Worm (Caenorhabditis elegans): ENCODE measurements around the gene taf-13.

The taf-13 gene

DNA sequence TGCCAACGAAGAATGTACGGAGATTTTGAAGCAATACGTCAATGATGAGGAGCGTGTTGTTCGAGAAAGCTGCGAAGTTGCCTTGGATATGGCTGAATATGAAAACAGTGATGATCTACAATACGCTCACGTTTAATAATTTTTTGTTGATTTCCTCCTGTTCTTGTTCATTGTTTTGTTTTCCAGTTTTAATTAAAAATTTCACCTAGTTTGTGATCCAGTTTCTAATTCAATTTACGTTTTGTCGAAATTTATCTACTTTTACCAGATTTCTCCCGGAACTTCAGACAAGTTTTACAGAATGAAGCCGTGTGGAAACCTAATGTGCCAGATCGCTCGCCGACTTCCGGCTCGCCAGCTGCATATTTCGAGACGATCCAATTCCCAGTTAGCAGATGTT, 24.6 kb downstream of the taf-13 start, which contains the start of gene dap-3:
Gene dap-3, plus strand, starts transcription at position 301 of the 400 bp plus-strand sequence.
- TF ChIP-seq mbf-1 (tag; optimal IDR thresholded peaks at IDR 0.05) (no peak), snpc-4 (tag; optimal IDR thresholded peaks at IDR 0.05) (no peak)

DNA sequence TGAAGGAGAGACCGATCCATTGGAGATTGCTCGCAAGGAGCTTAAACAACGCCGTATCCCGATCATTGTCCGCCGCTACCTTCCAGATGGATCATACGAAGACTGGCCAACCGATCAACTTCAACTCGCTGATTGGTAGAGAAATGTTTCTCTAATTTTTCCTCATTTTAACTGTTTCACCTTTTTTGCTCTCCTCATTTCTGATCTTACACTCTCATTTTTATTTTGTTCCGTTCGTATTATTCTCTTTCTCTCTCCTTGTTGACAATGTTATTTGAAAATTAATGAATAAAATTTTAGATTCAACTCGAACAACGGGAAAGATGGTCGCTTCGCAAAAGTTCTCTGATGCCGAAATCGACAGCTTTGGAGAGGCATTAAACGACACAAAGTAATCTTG, 25.8 kb downstream of the taf-13 start, which contains the start of gene dohh-1:
Gene dohh-1, plus strand, starts transcription at position 301 of the 400 bp plus-strand sequence.
- TF ChIP-seq ztf-11 (tag; optimal IDR thresholded peaks at IDR 0.05) (no peak), ceh-82 (tag; optimal IDR thresholded peaks at IDR 0.05) (no peak), nhr-237 (tag; optimal IDR thresholded peaks at IDR 0.05) (no peak), lin-11 (tag; optimal IDR thresholded peaks at IDR 0.05) (no peak), elt-1 (tag; optimal IDR thresholded peaks at IDR 0.05) (no peak), nhr-11 (tag; optimal IDR thresholded peaks at IDR 0.05) (no peak), mbf-1 (tag; optimal IDR thresholded peaks at IDR 0.05) (no peak), R02D3.7 (tag; optimal IDR thresholded peaks at IDR 0.05) (no peak), zag-1 (tag; optimal IDR thresholded peaks at IDR 0.05) (no peak), peb-1 (tag; optimal IDR thresholded peaks at IDR 0.05) (no peak), lin-39 (tag; optimal IDR thresholded peaks at IDR 0.05) (no peak), nhr-6 (tag; optimal IDR thresholded peaks at IDR 0.05) (no peak), dmd-4 (tag; optimal IDR thresholded peaks at IDR 0.05) (no peak), crh-2 (tag; optimal IDR thresholded peaks at IDR 0.05) (no peak), nhr-129 (tag; optimal IDR thresholded peaks at IDR 0.05) (no peak), nhr-23 (tag; optimal IDR thresholded peaks at IDR 0.05) (no peak), ama-1 (optimal IDR thresholded peaks at IDR 0.05) (no peak), sem-4 (tag; optimal IDR thresholded peaks at IDR 0.05) (no peak), elt-3 (tag; optimal IDR thresholded peaks at IDR 0.05) (no peak)

DNA sequence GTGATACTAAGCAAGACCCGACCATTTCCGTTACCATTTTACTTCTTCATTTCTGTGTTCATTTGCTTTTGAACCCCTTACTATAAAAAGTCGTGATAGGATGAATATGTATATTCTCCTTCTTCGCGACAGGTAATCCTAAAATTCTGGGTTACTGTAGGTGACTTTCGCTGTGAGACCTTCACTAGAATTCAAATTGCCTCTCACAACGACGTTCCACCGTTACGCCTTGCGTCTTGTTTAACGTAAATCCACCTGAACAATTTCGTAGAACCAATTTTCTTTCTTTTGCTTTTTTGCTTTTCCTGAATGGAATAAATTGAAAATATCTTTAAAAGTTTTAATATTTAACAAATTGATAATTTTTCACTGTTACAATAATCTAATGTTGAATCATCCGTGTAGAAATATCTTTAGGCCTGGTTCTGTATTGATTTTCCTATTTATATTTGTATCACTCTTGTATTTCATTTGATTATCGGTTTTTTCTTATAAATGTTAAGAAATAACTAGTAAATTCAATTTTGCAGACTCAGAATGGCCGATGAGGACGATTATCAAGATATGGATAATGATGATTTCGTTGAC, 26.5 kb downstream of the taf-13 start, which contains the start of gene rpb-6:
Gene rpb-6, plus strand, starts transcription at position 538 of the 588 bp plus-strand sequence.
- TF ChIP-seq ztf-4 (tag; optimal IDR thresholded peaks at IDR 0.05) (no peak), sma-9 (GFP tag; optimal IDR thresholded peaks at IDR 0.05) (no peak), sma-9 (tag; optimal IDR thresholded peaks at IDR 0.05) (no peak), zag-1 (tag; optimal IDR thresholded peaks at IDR 0.05) (no peak), Y55F3AM.14 (GFP tag; optimal IDR thresholded peaks at IDR 0.05) (no peak), egl-27 (tag; optimal IDR thresholded peaks at IDR 0.05) (no peak), ceh-16 (tag; optimal IDR thresholded peaks at IDR 0.05) (no peak), lsy-2 (tag; optimal IDR thresholded peaks at IDR 0.05) (peak in 1 of 2 experiments; percentile 59), elt-3 (tag; optimal IDR thresholded peaks at IDR 0.05) (no peak), unc-55 (GFP tag; optimal IDR thresholded peaks at IDR 0.05) (peak; percentile 56), ztf-11 (tag; optimal IDR thresholded peaks at IDR 0.05) (no peak), gmeb-1 (tag; optimal IDR thresholded peaks at IDR 0.05) (peak; percentile 78)

DNA sequence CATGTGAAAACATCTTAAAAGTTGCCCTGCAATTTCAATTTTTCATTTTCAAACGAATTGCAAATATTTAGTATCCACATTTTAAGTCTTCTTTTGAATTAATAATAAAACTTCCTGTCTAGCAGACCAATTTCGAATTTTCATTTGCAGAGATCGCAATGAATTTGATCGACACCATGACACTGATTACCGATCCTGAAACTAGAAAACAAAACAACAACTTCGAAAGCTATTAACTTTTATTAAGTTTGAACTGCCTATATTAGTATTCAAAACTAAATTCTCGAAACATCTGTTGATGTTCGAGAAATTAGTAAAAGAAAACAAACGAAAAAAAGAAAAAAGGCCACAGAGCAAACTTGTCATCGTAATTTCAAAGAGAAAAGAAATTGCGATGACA, 31.2 kb downstream of the taf-13 start:
- TF ChIP-seq sma-3 (GFP tag; optimal IDR thresholded peaks at IDR 0.05) (no peak), lsy-2 (tag; optimal IDR thresholded peaks at IDR 0.05) (no peak), blmp-1 (tag; optimal IDR thresholded peaks at IDR 0.05; ENCODE audit: insufficient read depth) (no peak), zag-1 (tag; optimal IDR thresholded peaks at IDR 0.05) (no peak), elt-3 (tag; optimal IDR thresholded peaks at IDR 0.05) (no peak), ZK546.5 (tag; optimal IDR thresholded peaks at IDR 0.05) (no peak), nhr-23 (tag; optimal IDR thresholded peaks at IDR 0.05) (no peak), ceh-82 (tag; optimal IDR thresholded peaks at IDR 0.05) (no peak), unc-55 (GFP tag; optimal IDR thresholded peaks at IDR 0.05) (no peak), mab-5 (tag; optimal IDR thresholded peaks at IDR 0.05) (no peak), ama-1 (optimal IDR thresholded peaks at IDR 0.05) (no peak), dmd-4 (tag; optimal IDR thresholded peaks at IDR 0.05) (no peak), nhr-237 (tag; optimal IDR thresholded peaks at IDR 0.05) (no peak), fos-1 (tag; optimal IDR thresholded peaks at IDR 0.05) (no peak), nhr-11 (tag; optimal IDR thresholded peaks at IDR 0.05) (no peak)

DNA sequence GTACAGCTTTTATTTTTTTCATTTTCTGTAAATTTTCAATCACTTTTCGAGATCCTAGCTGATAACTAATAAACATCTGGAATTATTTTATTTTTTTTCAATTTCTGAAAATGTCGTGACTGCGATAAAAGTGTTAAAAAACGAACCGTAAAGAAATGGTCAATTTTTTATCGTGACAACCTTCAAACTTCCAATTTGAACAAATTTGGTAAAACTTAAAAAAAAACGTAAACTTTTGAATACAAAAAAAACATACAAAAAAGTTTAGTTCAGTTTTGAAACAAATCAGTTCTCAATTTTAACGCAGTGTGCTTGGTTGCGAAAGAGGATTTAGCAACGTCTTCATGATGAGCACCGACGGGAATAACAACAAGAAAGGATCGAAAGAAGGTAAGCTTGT, 33.4 kb downstream of the taf-13 start, which contains the start of gene C06A1.3:
Gene C06A1.3, plus strand, starts transcription at position 301 of the 400 bp plus-strand sequence.
- TF ChIP-seq mdl-1 (tag; optimal IDR thresholded peaks at IDR 0.05): no peak
- TF ChIP-seq ama-1 (optimal IDR thresholded peaks at IDR 0.05): no peak
- TF ChIP-seq lsy-2 (tag; optimal IDR thresholded peaks at IDR 0.05): no peak
- no peak for TF ChIP-seq nhr-237 (tag; optimal IDR thresholded peaks at IDR 0.05)
- no peak for TF ChIP-seq lin-39 (tag; optimal IDR thresholded peaks at IDR 0.05)
- no peak for TF ChIP-seq lin-13 (GFP tag; optimal IDR thresholded peaks at IDR 0.05)
- no peak for TF ChIP-seq sma-3 (GFP tag; optimal IDR thresholded peaks at IDR 0.05)
- no peak for TF ChIP-seq nhr-23 (tag; optimal IDR thresholded peaks at IDR 0.05)
- TF ChIP-seq unc-62 (GFP tag; optimal IDR thresholded peaks at IDR 0.05): no peak
- TF ChIP-seq C34F6.9 (tag; optimal IDR thresholded peaks at IDR 0.05): no peak
